Worm (Caenorhabditis elegans): ENCODE data around the gene ztf-30.

Gene ztf-30

ce11 chrIII:8609683-8610082 lies 12.0 kb upstream of the ztf-30 start, which contains the start of gene C06E1.9:
TSS of gene C06E1.9 (minus strand) at chrIII:8609783.
- no peak for TF ChIP-seq ceh-28 (tag; optimal IDR thresholded peaks at IDR 0.05)
- TF ChIP-seq fkh-2 (tag; optimal IDR thresholded peaks at IDR 0.05) = no peak
- TF ChIP-seq elt-3 (tag; optimal IDR thresholded peaks at IDR 0.05) = no peak
- TF ChIP-seq sea-2 (GFP tag; optimal IDR thresholded peaks at IDR 0.05) = no peak
- TF ChIP-seq tbx-2 (tag; optimal IDR thresholded peaks at IDR 0.05) = no peak
- no peak for TF ChIP-seq nhr-23 (tag; optimal IDR thresholded peaks at IDR 0.05)
- no peak for TF ChIP-seq mdl-1 (tag; optimal IDR thresholded peaks at IDR 0.05)
- no peak for TF ChIP-seq nhr-76 (tag; optimal IDR thresholded peaks at IDR 0.05)
- TF ChIP-seq pqm-1 (tag; optimal IDR thresholded peaks at IDR 0.05) = no peak
- no peak for TF ChIP-seq snpc-4 (tag; optimal IDR thresholded peaks at IDR 0.05)
- TF ChIP-seq lsy-12 (tag; optimal IDR thresholded peaks at IDR 0.05) = no peak
- no peak for TF ChIP-seq ceh-82 (tag; optimal IDR thresholded peaks at IDR 0.05)
- no peak for TF ChIP-seq nhr-28 (tag; optimal IDR thresholded peaks at IDR 0.05)
- no peak for TF ChIP-seq ztf-11 (tag; optimal IDR thresholded peaks at IDR 0.05)

ce11 chrIII:8605532-8605931 lies 7.9 kb upstream of the ztf-30 start, which contains the start of gene C06E1.1:
TSS of gene C06E1.1 (plus strand) at chrIII:8605832.
- TF ChIP-seq lin-39 (tag; optimal IDR thresholded peaks at IDR 0.05) (no peak), nfya-1 (tag; optimal IDR thresholded peaks at IDR 0.05; ENCODE audit: insufficient read depth) (no peak), jun-1 (tag; optimal IDR thresholded peaks at IDR 0.05) (no peak), lsy-12 (tag; optimal IDR thresholded peaks at IDR 0.05) (no peak), ztf-4 (tag; optimal IDR thresholded peaks at IDR 0.05) (no peak), snpc-4 (tag; optimal IDR thresholded peaks at IDR 0.05) (no peak), egl-27 (tag; optimal IDR thresholded peaks at IDR 0.05) (no peak), ceh-16 (tag; optimal IDR thresholded peaks at IDR 0.05) (no peak), unc-39 (tag; optimal IDR thresholded peaks at IDR 0.05) (no peak), ztf-11 (tag; optimal IDR thresholded peaks at IDR 0.05) (no peak), hmg-11 (tag; optimal IDR thresholded peaks at IDR 0.05) (no peak), egl-5 (tag; optimal IDR thresholded peaks at IDR 0.05) (no peak), ama-1 (optimal IDR thresholded peaks at IDR 0.05) (no peak), tbx-2 (tag; optimal IDR thresholded peaks at IDR 0.05) (no peak), eor-1 (tag; optimal IDR thresholded peaks at IDR 0.05) (no peak), ceh-82 (tag; optimal IDR thresholded peaks at IDR 0.05) (no peak), nhr-12 (tag; optimal IDR thresholded peaks at IDR 0.05) (no peak), elt-1 (tag; optimal IDR thresholded peaks at IDR 0.05) (no peak), nhr-25 (tag; optimal IDR thresholded peaks at IDR 0.05) (no peak), skn-1 (tag; optimal IDR thresholded peaks at IDR 0.05) (no peak)

ce11 chrIII:8602148-8602547 lies 4.5 kb upstream of the ztf-30 start:
- TF ChIP-seq nhr-28 (tag; optimal IDR thresholded peaks at IDR 0.05) (no peak), nhr-23 (tag; optimal IDR thresholded peaks at IDR 0.05) (peak; percentile 87)

- no peak for TF ChIP-seq ceh-9 (tag; optimal IDR thresholded peaks at IDR 0.05)
- TF ChIP-seq aly-2 (tag; optimal IDR thresholded peaks at IDR 0.05) = no peak
- peak; percentile 90 for TF ChIP-seq nhr-23 (tag; optimal IDR thresholded peaks at IDR 0.05)
- no peak for TF ChIP-seq fkh-10 (GFP tag; optimal IDR thresholded peaks at IDR 0.05)
- TF ChIP-seq nhr-25 (tag; optimal IDR thresholded peaks at IDR 0.05) = peak; percentile 26
- no peak for TF ChIP-seq ceh-16 (tag; optimal IDR thresholded peaks at IDR 0.05)
Measured at ce11 chrIII:8598961-8599360, 1.3 kb upstream of the ztf-30 start.

- TF ChIP-seq ceh-82 (tag; optimal IDR thresholded peaks at IDR 0.05) (no peak), nhr-23 (tag; optimal IDR thresholded peaks at IDR 0.05) (peak; percentile 86), skn-1 (tag; optimal IDR thresholded peaks at IDR 0.05) (no peak)
Measured at ce11 chrIII:8596692-8597091, 978 bp downstream of the ztf-30 start.

- TF ChIP-seq nhr-76 (tag; optimal IDR thresholded peaks at IDR 0.05) (no peak), pqm-1 (tag; optimal IDR thresholded peaks at IDR 0.05) (peak; percentile 78), elt-2 (tag; optimal IDR thresholded peaks at IDR 0.05) (peak; percentile 69)
Measured at ce11 chrIII:8594088-8594487, 3.6 kb downstream of the ztf-30 start.
